Fruit fly (Drosophila melanogaster) ovary, adult (tissue): ENCODE data around the gene stg1.

Experiments used
- CG17801 ChIP-seq: fragments of 200-800 bp; optimal IDR thresholded peaks from 2 replicates; lab custom pipeline; 2019; ENCODE audit warnings: missing biosample characterization, mild to moderate bottlenecking, missing genetic modification characterization, moderate library complexity; ENCODE audit not compliant: partially characterized antibody

The stg1 gene

dm6 chrX:21093544-21093943 is at the start of gene stg1:
Gene stg1 (plus strand): TSS chrX:21093844.
- TF ChIP-seq CG17801 = no peak

dm6 chrX:21044278-21044830 is 49.3 kb upstream of the stg1 start:
- no peak for TF ChIP-seq CG17801

dm6 chrX:21044831-21045447 is 48.7 kb upstream of the stg1 start, which contains the start of gene Cbs:
Gene Cbs (plus strand): TSS chrX:21045138.
- no peak for TF ChIP-seq CG17801

- no peak for TF ChIP-seq CG17801
Observed at dm6 chrX:21045448-21045941, 48.1 kb upstream of the stg1 start.

dm6 chrX:21046141-21046540 is 47.5 kb upstream of the stg1 start:
- TF ChIP-seq CG17801 = no peak

dm6 chrX:21047717-21048116 is 45.9 kb upstream of the stg1 start:
- TF ChIP-seq CG17801 = no peak

dm6 chrX:21053099-21053715 is 40.4 kb upstream of the stg1 start:
- peak; percentile 87 for TF ChIP-seq CG17801

dm6 chrX:21053849-21054581 is 39.6 kb upstream of the stg1 start, which contains the start of the genes Stt3A and bves:
Gene Stt3A (minus strand): TSS chrX:21053937.
Gene bves (plus strand): TSS chrX:21053963.
- TF ChIP-seq CG17801 = peak; percentile 97

- TF ChIP-seq CG17801 = peak; percentile 25
Observed at dm6 chrX:21054963-21055480, 38.6 kb upstream of the stg1 start.

- no peak for TF ChIP-seq CG17801
Observed at dm6 chrX:21056732-21057131, 36.9 kb upstream of the stg1 start.

dm6 chrX:21058437-21058836 is 35.2 kb upstream of the stg1 start:
- no peak for TF ChIP-seq CG17801

dm6 chrX:21058991-21059390 is 34.7 kb upstream of the stg1 start:
- no peak for TF ChIP-seq CG17801

- TF ChIP-seq CG17801 = no peak
Observed at dm6 chrX:21060579-21060978, 33.1 kb upstream of the stg1 start.

- TF ChIP-seq CG17801 = peak; percentile 93
Observed at dm6 chrX:21064927-21065326, 28.7 kb upstream of the stg1 start.

- no peak for TF ChIP-seq CG17801
Observed at dm6 chrX:21065775-21066174, 27.9 kb upstream of the stg1 start.

dm6 chrX:21067474-21067873 is 26.2 kb upstream of the stg1 start, which contains the start of gene CG32512:
Gene CG32512 (minus strand): TSS chrX:21067540.
- no peak for TF ChIP-seq CG17801

- TF ChIP-seq CG17801 = no peak
Observed at dm6 chrX:21067908-21068307, 25.7 kb upstream of the stg1 start.
